Worm (Caenorhabditis elegans) whole organism, mixed stage, embryonic: ENCODE results near the gene srh-28.

Experiments
- M03D4.4 ChIP-seq: sonication (generic microtip); optimal IDR thresholded peaks from 2 replicates; lab custom pipeline; 2017; ENCODE audit warnings: mild to moderate bottlenecking, missing genetic modification characterization, missing compliant biosample characterization
- bed-3 ChIP-seq: fragments of 200-800 bp; sonication (Bioruptor generic); optimal IDR thresholded peaks from 3 replicates; lab custom pipeline; 2018; ENCODE audit warnings: mild to moderate bottlenecking, missing genetic modification characterization, moderate library complexity, missing compliant biosample characterization
- blmp-1 ChIP-seq: fragments of 150-350 bp; optimal IDR thresholded peaks from 2 replicates; lab custom pipeline; 2014; ENCODE audit warnings: missing biosample characterization, missing genetic modification characterization
- ceh-39 ChIP-seq: fragments of 150-350 bp; optimal IDR thresholded peaks from 2 replicates; lab custom pipeline; 2014; ENCODE audit warnings: missing biosample characterization, missing genetic modification characterization
- ceh-43 ChIP-seq: fragments of 200-800 bp; sonication (Bioruptor generic); optimal IDR thresholded peaks from 2 replicates; lab custom pipeline; 2018; ENCODE audit warnings: mild to moderate bottlenecking, missing genetic modification characterization, moderate library complexity, missing compliant biosample characterization
- ceh-83 ChIP-seq: fragments of 200-800 bp; sonication (Bioruptor generic); optimal IDR thresholded peaks from 2 replicates; lab custom pipeline; 2018; ENCODE audit warnings: mild to moderate bottlenecking, missing genetic modification characterization, missing compliant biosample characterization
- ces-1 ChIP-seq: fragments of 150-350 bp; optimal IDR thresholded peaks from 2 replicates; lab custom pipeline; 2014; ENCODE audit warnings: missing biosample characterization, missing genetic modification reagents, missing genetic modification characterization
- cnd-1 ChIP-seq: fragments of 200-800 bp; sonication (Bioruptor generic); optimal IDR thresholded peaks from 2 replicates; lab custom pipeline; 2018; ENCODE audit warnings: mild to moderate bottlenecking, missing genetic modification characterization, missing compliant biosample characterization
- elt-3 ChIP-seq: fragments of 150-350 bp; optimal IDR thresholded peaks from 2 replicates; lab custom pipeline; 2014; ENCODE audit warnings: missing biosample characterization, missing genetic modification characterization
- ham-2 ChIP-seq: fragments of 200-800 bp; sonication (Bioruptor generic); optimal IDR thresholded peaks from 2 replicates; lab custom pipeline; 2018; ENCODE audit warnings: mild to moderate bottlenecking, missing genetic modification characterization, missing compliant biosample characterization
- hlh-1 ChIP-seq: fragments of 150-350 bp; optimal IDR thresholded peaks from 2 replicates; lab custom pipeline; 2014; ENCODE audit warnings: missing biosample characterization, missing genetic modification reagents, missing genetic modification characterization
- lin-13 ChIP-seq: fragments of 150-350 bp; optimal IDR thresholded peaks from 2 replicates; lab custom pipeline; 2014; ENCODE audit warnings: missing biosample characterization, missing genetic modification characterization
- lsy-2 ChIP-seq: fragments of 150-350 bp; optimal IDR thresholded peaks from 2 replicates; lab custom pipeline; 2014; ENCODE audit warnings: missing biosample characterization, missing genetic modification characterization
- mab-5 ChIP-seq: fragments of 150-350 bp; optimal IDR thresholded peaks from 2 replicates; lab custom pipeline; 2014; ENCODE audit warnings: missing biosample characterization, missing genetic modification characterization
- mep-1 ChIP-seq: fragments of 150-350 bp; optimal IDR thresholded peaks from 2 replicates; lab custom pipeline; 2017; ENCODE audit warnings: missing biosample characterization, missing genetic modification reagents, missing genetic modification characterization, inconsistent platforms
- mls-2 ChIP-seq: sonication (generic microtip); optimal IDR thresholded peaks from 2 replicates; lab custom pipeline; 2016; ENCODE audit warnings: mild to moderate bottlenecking, missing genetic modification characterization, moderate library complexity, missing compliant biosample characterization
- nhr-2 ChIP-seq: fragments of 150-350 bp; optimal IDR thresholded peaks from 2 replicates; lab custom pipeline; 2014; ENCODE audit warnings: missing biosample characterization, missing genetic modification characterization
- nhr-237 ChIP-seq: fragments of 150-350 bp; optimal IDR thresholded peaks from 2 replicates; lab custom pipeline; 2014; ENCODE audit warnings: missing biosample characterization, missing genetic modification characterization
- nhr-28 ChIP-seq: fragments of 150-350 bp; optimal IDR thresholded peaks from 2 replicates; lab custom pipeline; 2014; ENCODE audit warnings: missing biosample characterization, missing genetic modification characterization
- nhr-76 ChIP-seq: sonication (generic microtip); optimal IDR thresholded peaks from 2 replicates; lab custom pipeline; 2017; ENCODE audit warnings: missing biosample characterization, missing genetic modification characterization
- pha-4 ChIP-seq: fragments of 150-350 bp; optimal IDR thresholded peaks from 2 replicates; lab custom pipeline; 2018; ENCODE audit warnings: missing biosample characterization, missing genetic modification reagents, missing genetic modification characterization
- sem-2 ChIP-seq: fragments of 200-800 bp; sonication (Bioruptor generic); optimal IDR thresholded peaks from 2 replicates; lab custom pipeline; 2018; ENCODE audit warnings: mild to moderate bottlenecking, missing genetic modification characterization, missing compliant biosample characterization
- snpc-4 ChIP-seq: fragments of 150-350 bp; optimal IDR thresholded peaks from 2 replicates; lab custom pipeline; 2014; ENCODE audit warnings: missing biosample characterization, missing genetic modification characterization
- sptf-1 ChIP-seq: sonication (generic microtip); optimal IDR thresholded peaks from 2 replicates; lab custom pipeline; 2017; ENCODE audit warnings: mild to moderate bottlenecking, missing genetic modification characterization, moderate library complexity, missing compliant biosample characterization
- tbx-8 ChIP-seq: fragments of 200-800 bp; sonication (Bioruptor generic); optimal IDR thresholded peaks from 2 replicates; lab custom pipeline; 2018; ENCODE audit warnings: mild to moderate bottlenecking, missing genetic modification characterization, moderate library complexity, missing compliant biosample characterization
- unc-120 ChIP-seq: sonication (generic microtip); optimal IDR thresholded peaks from 2 replicates; lab custom pipeline; 2017; ENCODE audit warnings: missing genetic modification characterization, missing compliant biosample characterization; ENCODE audit not compliant: poor library complexity, severe bottlenecking
- unc-39 ChIP-seq: fragments of 150-350 bp; optimal IDR thresholded peaks from 2 replicates; lab custom pipeline; 2014; ENCODE audit warnings: missing biosample characterization, missing genetic modification characterization
- unc-62 ChIP-seq: fragments of 150-350 bp; optimal IDR thresholded peaks from 2 replicates; lab custom pipeline; 2014; ENCODE audit warnings: missing biosample characterization, missing genetic modification reagents, missing genetic modification characterization
- zip-8 ChIP-seq: fragments of 150-350 bp; optimal IDR thresholded peaks from 2 replicates; lab custom pipeline; 2014; ENCODE audit warnings: missing biosample characterization, missing genetic modification characterization
- ztf-11 ChIP-seq: fragments of 150-350 bp; optimal IDR thresholded peaks from 2 replicates; lab custom pipeline; 2014; ENCODE audit warnings: missing biosample characterization, missing genetic modification characterization

The srh-28 gene

ce11 chrV:6801850-6802249 is 26.2 kb upstream of the srh-28 start, which contains the start of gene dmsr-10:
Gene dmsr-10 (minus strand): TSS chrV:6801950.
- TF ChIP-seq ceh-83: no peak
- TF ChIP-seq sptf-1 (tag; lab: Kevin White, UChicago): no peak
- no peak for TF ChIP-seq elt-3 (tag; lab: Kevin White, UChicago)
- TF ChIP-seq ceh-43 (GFP tag; lab: Kevin White, UChicago): no peak
- TF ChIP-seq unc-120 (tag; lab: Kevin White, UChicago): no peak
- no peak for TF ChIP-seq zip-8 (tag; lab: Kevin White, UChicago)
- no peak for TF ChIP-seq unc-62 (GFP tag; lab: Kevin White, UChicago)
- TF ChIP-seq lin-13 (tag; lab: Kevin White, UChicago): no peak
- no peak for TF ChIP-seq ham-2 (GFP tag; lab: Kevin White, UChicago)
- TF ChIP-seq nhr-76 (tag; lab: Kevin White, UChicago): no peak
- TF ChIP-seq hlh-1 (tag; lab: Kevin White, UChicago): no peak
- TF ChIP-seq nhr-237: no peak
- no peak for TF ChIP-seq nhr-2 (tag; lab: Kevin White, UChicago)

ce11 chrV:6799564-6799963 is 24.0 kb upstream of the srh-28 start, which contains the start of gene dmsr-9:
Gene dmsr-9 (minus strand): TSS chrV:6799664.
- TF ChIP-seq snpc-4 (tag; lab: Kevin White, UChicago) (no peak), ceh-39 (tag; lab: Kevin White, UChicago) (no peak), mls-2 (tag; lab: Kevin White, UChicago) (no peak), tbx-8 (GFP tag; lab: Kevin White, UChicago) (no peak), mep-1 (tag; lab: Kevin White, UChicago) (no peak), ztf-11 (tag; lab: Kevin White, UChicago) (no peak), unc-62 (GFP tag; lab: Kevin White, UChicago) (no peak), ces-1 (no peak), nhr-28 (tag; lab: Kevin White, UChicago) (no peak), pha-4 (tag; lab: Kevin White, UChicago) (no peak), unc-120 (tag; lab: Kevin White, UChicago) (no peak)

ce11 chrV:6796894-6797293 is 21.3 kb upstream of the srh-28 start:
- TF ChIP-seq sem-2 (GFP tag; lab: Kevin White, UChicago): no peak
- TF ChIP-seq unc-120 (tag; lab: Kevin White, UChicago): peak; percentile 79
- TF ChIP-seq pha-4 (tag; lab: Kevin White, UChicago): no peak
- TF ChIP-seq tbx-8 (GFP tag; lab: Kevin White, UChicago): no peak
- TF ChIP-seq elt-3 (tag; lab: Kevin White, UChicago): no peak
- no peak for TF ChIP-seq M03D4.4 (tag; lab: Kevin White, UChicago)
- TF ChIP-seq sptf-1 (tag; lab: Kevin White, UChicago): no peak
- TF ChIP-seq bed-3: no peak
- TF ChIP-seq mls-2 (tag; lab: Kevin White, UChicago): peak; percentile 33
- no peak for TF ChIP-seq ceh-43 (GFP tag; lab: Kevin White, UChicago)
- no peak for TF ChIP-seq snpc-4 (tag; lab: Kevin White, UChicago)
- TF ChIP-seq ces-1: peak; percentile 29
- peak; percentile 58 for TF ChIP-seq hlh-1 (tag; lab: Kevin White, UChicago)
- TF ChIP-seq ham-2 (GFP tag; lab: Kevin White, UChicago): peak; percentile 46
- TF ChIP-seq ztf-11 (tag; lab: Kevin White, UChicago): no peak
- no peak for TF ChIP-seq nhr-237

- TF ChIP-seq hlh-1 (tag; lab: Kevin White, UChicago) (no peak), unc-62 (GFP tag; lab: Kevin White, UChicago) (no peak), unc-39 (tag; lab: Kevin White, UChicago) (no peak), elt-3 (tag; lab: Kevin White, UChicago) (no peak), zip-8 (tag; lab: Kevin White, UChicago) (no peak), pha-4 (tag; lab: Kevin White, UChicago) (no peak), ztf-11 (tag; lab: Kevin White, UChicago) (no peak), cnd-1 (no peak), blmp-1 (tag; lab: Kevin White, UChicago) (no peak), lsy-2 (tag; lab: Kevin White, UChicago) (no peak), ham-2 (GFP tag; lab: Kevin White, UChicago) (no peak), ceh-39 (tag; lab: Kevin White, UChicago) (no peak), sem-2 (GFP tag; lab: Kevin White, UChicago) (no peak), mab-5 (no peak), unc-120 (tag; lab: Kevin White, UChicago) (no peak)
These were observed 20.7 kb upstream of the srh-28 start for ce11 chrV:6796264-6796663.
